Fruit fly (Drosophila melanogaster) whole organism, embryonic: Measurements from ENCODE around the gene sdk.

ENCODE experiments used
- ATbp ChIP-seq: fragments of 200-800 bp; sonication (Bioruptor generic); optimal IDR thresholded peaks from 2 replicates; lab custom pipeline; 2017; ENCODE audit warnings: missing biosample characterization, mild to moderate bottlenecking, missing genetic modification characterization, missing genetic modification reagents
- Abd-B ChIP-seq: fragments of 200-800 bp; sonication (Bioruptor generic); optimal IDR thresholded peaks from 2 replicates; lab custom pipeline; 2018; ENCODE audit warnings: missing biosample characterization, mild to moderate bottlenecking, missing genetic modification characterization, moderate library complexity
- CG10543 ChIP-seq: fragments of 200-800 bp; sonication (Bioruptor generic); optimal IDR thresholded peaks from 3 replicates; lab custom pipeline; 2017; ENCODE audit warnings: missing biosample characterization, mild to moderate bottlenecking, missing genetic modification characterization, moderate library complexity
- CG11093 ChIP-seq: fragments of 200-800 bp; sonication (Bioruptor generic); IDR thresholded peaks from 3 replicates; pipeline ENCODE4 v1.3.6; 2022; ENCODE audit warnings: missing biosample characterization, missing genetic modification characterization
- CG11695 ChIP-seq: fragments of 200-800 bp; sonication (Bioruptor generic); IDR thresholded peaks from 3 replicates; pipeline ENCODE4 v1.3.6; 2022; ENCODE audit warnings: missing biosample characterization, missing genetic modification characterization
- CG12104 ChIP-seq: fragments of 200-800 bp; sonication (Bioruptor generic); optimal IDR thresholded peaks from 3 replicates; lab custom pipeline; 2016; ENCODE audit warnings: missing biosample characterization, missing genetic modification characterization
- CG1529 ChIP-seq: fragments of 200-800 bp; sonication (Bioruptor generic); optimal IDR thresholded peaks from 3 replicates; lab custom pipeline; 2018; ENCODE audit warnings: missing biosample characterization, missing genetic modification characterization
- CG15514 ChIP-seq: fragments of 200-800 bp; sonication (Bioruptor generic); optimal IDR thresholded peaks from 3 replicates; lab custom pipeline; 2017; ENCODE audit warnings: missing biosample characterization, missing genetic modification characterization, mild to moderate bottlenecking, moderate library complexity, missing genetic modification reagents
- CG17328 ChIP-seq: fragments of 200-800 bp; sonication (Bioruptor generic); IDR thresholded peaks from 2 replicates; pipeline ENCODE4 v1.3.6; 2022; ENCODE audit warnings: missing biosample characterization, missing genetic modification characterization
- CG17361 ChIP-seq: fragments of 200-800 bp; sonication (Bioruptor generic); IDR thresholded peaks from 3 replicates; pipeline ENCODE4 v1.3.6; 2022; ENCODE audit warnings: missing biosample characterization, missing genetic modification characterization
- CG17568 ChIP-seq: fragments of 200-800 bp; sonication (Bioruptor generic); optimal IDR thresholded peaks from 2 replicates; lab custom pipeline; 2018; ENCODE audit warnings: missing biosample characterization, mild to moderate bottlenecking, missing genetic modification characterization, moderate library complexity
- CG3163 ChIP-seq: fragments of 200-800 bp; sonication (Bioruptor generic); optimal IDR thresholded peaks from 3 replicates; lab custom pipeline; 2016; ENCODE audit warnings: missing biosample characterization, missing genetic modification characterization
- CG33213 ChIP-seq: fragments of 200-800 bp; sonication (Bioruptor generic); optimal IDR thresholded peaks from 3 replicates; lab custom pipeline; 2016; ENCODE audit warnings: missing biosample characterization, missing genetic modification characterization
- CG34422 ChIP-seq: fragments of 200-800 bp; sonication (Bioruptor generic); IDR thresholded peaks from 3 replicates; pipeline ENCODE4 v1.3.6; 2022; ENCODE audit warnings: missing biosample characterization, missing genetic modification characterization
- CG6689 ChIP-seq: fragments of 200-800 bp; sonication (Bioruptor generic); IDR thresholded peaks from 2 replicates; pipeline ENCODE4 v1.3.6; 2022; ENCODE audit warnings: missing biosample characterization, missing genetic modification characterization
- CG7745 ChIP-seq: fragments of 200-800 bp; sonication (Bioruptor generic); optimal IDR thresholded peaks from 2 replicates; lab custom pipeline; 2018; ENCODE audit warnings: missing biosample characterization, mild to moderate bottlenecking, missing genetic modification characterization, moderate library complexity
- CG7928 ChIP-seq: fragments of 200-800 bp; sonication (Bioruptor generic); optimal IDR thresholded peaks from 2 replicates; lab custom pipeline; 2017; ENCODE audit warnings: missing biosample characterization, mild to moderate bottlenecking, missing genetic modification characterization
- CG7987 ChIP-seq: fragments of 200-800 bp; sonication (Bioruptor generic); optimal IDR thresholded peaks from 2 replicates; lab custom pipeline; 2018; ENCODE audit warnings: missing biosample characterization, mild to moderate bottlenecking, missing genetic modification characterization, moderate library complexity
- CG8388 ChIP-seq: fragments of 200-800 bp; sonication (Bioruptor generic); optimal IDR thresholded peaks from 2 replicates; lab custom pipeline; 2019; ENCODE audit warnings: missing biosample characterization, mild to moderate bottlenecking, missing genetic modification characterization, moderate library complexity
- D ChIP-seq, 2 experiments: fragments of 200-800 bp in 1 of 2; fragments of >200 bp in 1 of 2; sonication (Bioruptor generic) in 1 of 2; optimal IDR thresholded peaks; 2 replicates in 1 of 2; 3 replicates in 1 of 2; lab custom pipeline; 2017; ENCODE audit warnings: mild to moderate bottlenecking in 1 of 2, missing biosample characterization in 1 of 2, missing genetic modification characterization in 1 of 2, missing genetic modification reagents in 1 of 2
- Dref ChIP-seq: fragments of 200-800 bp; sonication (Bioruptor generic); IDR thresholded peaks from 2 replicates; pipeline ENCODE4 v1.3.6; 2022; ENCODE audit warnings: missing biosample characterization, missing genetic modification characterization
- Drgx ChIP-seq: fragments of 200-800 bp; sonication (Bioruptor generic); IDR thresholded peaks from 2 replicates; pipeline ENCODE4 v1.3.6; 2022; ENCODE audit warnings: missing biosample characterization, missing genetic modification characterization
- E2f1 ChIP-seq: fragments of 200-800 bp; sonication (Bioruptor generic); IDR thresholded peaks from 2 replicates; pipeline ENCODE4 v1.3.6; 2022; ENCODE audit warnings: missing biosample characterization, missing genetic modification characterization
- Gug ChIP-seq: fragments of 200-800 bp; sonication (Bioruptor generic); IDR thresholded peaks from 4 replicates; pipeline ENCODE4 v1.3.6; 2022; ENCODE audit warnings: missing biosample characterization, missing genetic modification characterization
- H2.0 ChIP-seq: fragments of 200-800 bp; sonication (Bioruptor generic); IDR thresholded peaks from 2 replicates; pipeline ENCODE4 v1.3.6; 2022; ENCODE audit warnings: missing biosample characterization, missing genetic modification characterization
- Jarid2 ChIP-seq: fragments of 200-800 bp; sonication (Bioruptor generic); optimal IDR thresholded peaks from 3 replicates; lab custom pipeline; 2017; ENCODE audit warnings: mild to moderate bottlenecking, missing biosample characterization, missing genetic modification reagents, missing genetic modification characterization
- Pdp1 ChIP-seq, 2 experiments: fragments of 200-800 bp; sonication (Bioruptor generic); optimal IDR thresholded peaks; 3 replicates each; lab custom pipeline; 2016; ENCODE audit warnings: missing biosample characterization in 2 of 2, missing genetic modification characterization in 2 of 2, mild to moderate bottlenecking in 1 of 2, moderate library complexity in 1 of 2
- Sry-δ ChIP-seq: fragments of 200-800 bp; sonication (Bioruptor generic); optimal IDR thresholded peaks from 2 replicates; lab custom pipeline; 2016; ENCODE audit warnings: missing biosample characterization, missing genetic modification characterization
- Stat92E ChIP-seq, 3 experiments: fragments of >200 bp in 2 of 3; fragments of 200-800 bp in 1 of 3; sonication (Bioruptor generic) in 1 of 3; optimal IDR thresholded peaks; 2 replicates each; lab custom pipeline; 2017 to 2019; ENCODE audit warnings: missing biosample characterization in 3 of 3, missing genetic modification characterization in 3 of 3, mild to moderate bottlenecking in 1 of 3, moderate library complexity in 1 of 3
- ab ChIP-seq: fragments of 200-800 bp; sonication (Bioruptor generic); optimal IDR thresholded peaks from 2 replicates; lab custom pipeline; 2016; ENCODE audit warnings: missing biosample characterization, missing genetic modification characterization
- aop ChIP-seq: fragments of 200-800 bp; sonication (Bioruptor generic); IDR thresholded peaks from 2 replicates; pipeline ENCODE4 v1.3.6; 2022; ENCODE audit warnings: missing biosample characterization, missing genetic modification characterization
- cas ChIP-seq: fragments of 200-800 bp; sonication (Bioruptor generic); IDR thresholded peaks from 2 replicates; pipeline ENCODE4 v1.3.6; 2022; ENCODE audit warnings: missing biosample characterization, missing genetic modification characterization
- dan ChIP-seq: fragments of 200-800 bp; sonication (Bioruptor generic); IDR thresholded peaks from 2 replicates; pipeline ENCODE4 v1.3.6; 2022; ENCODE audit warnings: missing biosample characterization, missing genetic modification characterization
- danr ChIP-seq: fragments of 200-800 bp; sonication (Bioruptor generic); IDR thresholded peaks from 2 replicates; pipeline ENCODE4 v1.3.6; 2022; ENCODE audit warnings: missing biosample characterization, missing genetic modification characterization
- dm ChIP-seq: fragments of 200-800 bp; sonication (Bioruptor generic); optimal IDR thresholded peaks from 3 replicates; lab custom pipeline; 2016; ENCODE audit warnings: missing biosample characterization, missing genetic modification characterization
- dmrt11E ChIP-seq: fragments of 200-800 bp; sonication (Bioruptor generic); optimal IDR thresholded peaks from 3 replicates; lab custom pipeline; 2018; ENCODE audit warnings: missing biosample characterization, mild to moderate bottlenecking, missing genetic modification characterization, moderate library complexity
- en ChIP-seq: fragments of 200-800 bp; sonication (Bioruptor generic); optimal IDR thresholded peaks from 2 replicates; lab custom pipeline; 2016; ENCODE audit warnings: missing biosample characterization, missing genetic modification characterization
- gcm2 ChIP-seq: fragments of 200-800 bp; sonication (Bioruptor generic); optimal IDR thresholded peaks from 2 replicates; lab custom pipeline; 2016; ENCODE audit warnings: missing biosample characterization, missing genetic modification characterization
- gem ChIP-seq: fragments of 200-800 bp; sonication (Bioruptor generic); optimal IDR thresholded peaks from 2 replicates; lab custom pipeline; 2019; ENCODE audit warnings: missing biosample characterization, mild to moderate bottlenecking, missing genetic modification characterization, moderate library complexity
- ind ChIP-seq: fragments of 200-800 bp; sonication (Bioruptor generic); optimal IDR thresholded peaks from 3 replicates; lab custom pipeline; 2016; ENCODE audit warnings: missing biosample characterization, missing genetic modification characterization
- insv ChIP-seq, 2 experiments: fragments of 200-800 bp; sonication (Bioruptor generic); optimal IDR thresholded peaks; 3 replicates each; lab custom pipeline; 2016 to 2018; ENCODE audit warnings: missing biosample characterization in 2 of 2, missing genetic modification characterization in 2 of 2
- knrl ChIP-seq: fragments of 200-800 bp; sonication (Bioruptor generic); IDR thresholded peaks from 3 replicates; pipeline ENCODE4 v1.3.6; 2022; ENCODE audit warnings: missing biosample characterization, missing genetic modification characterization; ENCODE audit not compliant: partially characterized antibody
- luna ChIP-seq: fragments of 200-800 bp; sonication (Bioruptor generic); optimal IDR thresholded peaks from 2 replicates; lab custom pipeline; 2016; ENCODE audit warnings: missing biosample characterization, missing genetic modification characterization
- nerfin-1 ChIP-seq: fragments of 200-800 bp; sonication (Bioruptor generic); optimal IDR thresholded peaks from 3 replicates; lab custom pipeline; 2019; ENCODE audit warnings: missing biosample characterization, mild to moderate bottlenecking, missing genetic modification characterization, moderate library complexity
- nmo ChIP-seq: fragments of 200-800 bp; sonication (Bioruptor generic); optimal IDR thresholded peaks from 2 replicates; lab custom pipeline; 2018; ENCODE audit warnings: missing biosample characterization, mild to moderate bottlenecking, missing genetic modification characterization, moderate library complexity
- peb ChIP-seq: fragments of 200-800 bp; sonication (Bioruptor generic); IDR thresholded peaks from 2 replicates; pipeline ENCODE4 v1.3.6; 2022; ENCODE audit warnings: missing biosample characterization, missing genetic modification characterization
- prd ChIP-seq, 3 experiments: fragments of >200 bp in 2 of 3; fragments of 200-800 bp in 1 of 3; sonication (Bioruptor generic) in 1 of 3; optimal IDR thresholded peaks in 2 of 3; IDR thresholded peaks in 1 of 3; 2 replicates in 2 of 3; 3 replicates in 1 of 3; pipeline versions ENCODE4 v1.3.6 to Lab custom; 2017 to 2022; ENCODE audit warnings: missing biosample characterization in 1 of 3, missing genetic modification characterization in 1 of 3
- slp2 ChIP-seq: fragments of 200-800 bp; sonication (Bioruptor generic); optimal IDR thresholded peaks from 2 replicates; lab custom pipeline; 2016; ENCODE audit warnings: missing biosample characterization, missing genetic modification characterization
- tgo ChIP-seq: fragments of 200-800 bp; sonication (Bioruptor generic); IDR thresholded peaks from 3 replicates; pipeline ENCODE4 v1.3.6; 2022; ENCODE audit warnings: missing biosample characterization, missing genetic modification characterization
- tup ChIP-seq: fragments of 200-800 bp; sonication (Bioruptor generic); optimal IDR thresholded peaks from 2 replicates; lab custom pipeline; 2016; ENCODE audit warnings: missing biosample characterization, mild to moderate bottlenecking, missing genetic modification characterization, moderate library complexity
- yki ChIP-seq: fragments of >200 bp; optimal IDR thresholded peaks from 3 replicates; lab custom pipeline; 2018

Gene sdk

dm6 chrX:779344-779743 lies 92.7 kb downstream of the sdk start (continued):
- TF ChIP-seq D (optimal IDR thresholded peaks at IDR 0.05; lab: Kevin White, UChicago) (no peak), D (GFP tag; optimal IDR thresholded peaks at IDR 0.05; lab: Kevin White, UChicago) (no peak), tgo (GFP tag; lab: Robert Waterston, UW) (no peak), CG15514 (GFP tag; lab: Kevin White, UChicago) (no peak), aop (no peak), luna (GFP tag; lab: Kevin White, UChicago) (no peak), yki (no peak), peb (GFP tag; lab: Robert Waterston, UW) (no peak), dan (GFP tag; lab: Robert Waterston, UW) (no peak), CG33213 (GFP tag; lab: Kevin White, UChicago) (no peak), Gug (GFP tag; lab: Robert Waterston, UW) (no peak), CG17568 (GFP tag; lab: Kevin White, UChicago) (no peak), gcm2 (GFP tag; lab: Kevin White, UChicago) (no peak), ind (no peak), CG12104 (GFP tag; lab: Kevin White, UChicago) (no peak), H2.0 (GFP tag; lab: Robert Waterston, UW) (no peak), CG7928 (GFP tag; lab: Kevin White, UChicago) (no peak), ab (GFP tag; lab: Kevin White, UChicago) (no peak), nmo (peak; percentile 36), CG3163 (no peak), CG17328 (0 out of 2 replicates have a peak, but pooled peaks have one; percentile 11), CG11093 (GFP tag; lab: Robert Waterston, UW) (no peak), en (GFP tag; lab: Kevin White, UChicago) (no peak), Sry-δ (GFP tag; lab: Kevin White, UChicago) (no peak), cas (GFP tag; lab: Robert Waterston, UW) (no peak), CG17361 (GFP tag; lab: Robert Waterston, UW) (0 out of 3 replicates have a peak, but pooled peaks have one; percentile 24), tup (no peak), nerfin-1 (tag; lab: Kevin White, UChicago) (no peak), CG6689 (GFP tag; lab: Robert Waterston, UW) (no peak), CG34422 (GFP tag; lab: Robert Waterston, UW) (no peak), ATbp (GFP tag; lab: Kevin White, UChicago) (peak; percentile 45), Pdp1 (GFP tag; optimal IDR thresholded peaks at IDR 0.05; lab: Kevin White, UChicago) (no peak), CG10543 (GFP tag; lab: Kevin White, UChicago) (no peak), dmrt11E (tag; lab: Kevin White, UChicago) (peak; percentile 29), knrl (no peak), prd (optimal IDR thresholded peaks at IDR 0.05; lab: Kevin White, UChicago) (no peak), prd (GFP tag; IDR thresholded peaks at IDR 0.05; lab: Robert Waterston, UW) (no peak), Jarid2 (GFP tag; lab: Kevin White, UChicago) (no peak), Abd-B (GFP tag; lab: Kevin White, UChicago) (no peak), Drgx (GFP tag; lab: Robert Waterston, UW) (peak; percentile 45; the same call in 1 of the 2 replicates), insv (GFP tag; optimal IDR thresholded peaks at IDR 0.05; lab: Kevin White, UChicago) (no peak), Dref (no peak), danr (GFP tag; lab: Robert Waterston, UW) (no peak), dm (GFP tag; lab: Kevin White, UChicago) (no peak), CG8388 (GFP tag; lab: Kevin White, UChicago) (peak; percentile 13), CG7745 (tag; lab: Kevin White, UChicago) (no peak), gem (tag; lab: Kevin White, UChicago) (peak; percentile 53), CG1529 (GFP tag; lab: Kevin White, UChicago) (no peak), CG7987 (GFP tag; lab: Kevin White, UChicago) (no peak), Stat92E (GFP tag; optimal IDR thresholded peaks at IDR 0.05; lab: Kevin White, UChicago) (no peak), slp2 (GFP tag; lab: Kevin White, UChicago) (no peak), E2f1 (GFP tag; lab: Robert Waterston, UW) (no peak), CG11695 (GFP tag; lab: Robert Waterston, UW) (no peak; the same call in 2 of the 3 replicates)
